Worm (Caenorhabditis elegans): Measurements from ENCODE around the gene Y47D3A.20.

The Y47D3A.20 gene

ce11 chrIII:11290554-11290953 is 15.7 kb downstream of the Y47D3A.20 start, which contains the start of the genes gly-9, mib-1 and smc-3:
gly-9 (minus strand) TSS chrIII:11290580.
mib-1 (minus strand) TSS chrIII:11290676.
smc-3 (plus strand) TSS chrIII:11290904.
- TF ChIP-seq ztf-4 (tag; optimal IDR thresholded peaks at IDR 0.05), result no peak
- TF ChIP-seq aly-2 (tag; optimal IDR thresholded peaks at IDR 0.05), result no peak
- peak; percentile 74 for TF ChIP-seq hmg-11 (tag; optimal IDR thresholded peaks at IDR 0.05)
- TF ChIP-seq lin-15B (tag; optimal IDR thresholded peaks at IDR 0.05), result peak; percentile 81
- peak; percentile 52 for TF ChIP-seq lin-39 (tag; optimal IDR thresholded peaks at IDR 0.05)
- no peak for TF ChIP-seq ceh-16 (tag; optimal IDR thresholded peaks at IDR 0.05)
- TF ChIP-seq nhr-25 (tag; optimal IDR thresholded peaks at IDR 0.05), result peak; percentile 46
- no peak for TF ChIP-seq lsy-12 (tag; optimal IDR thresholded peaks at IDR 0.05)
- TF ChIP-seq sea-2 (GFP tag; optimal IDR thresholded peaks at IDR 0.05), result no peak
- no peak for TF ChIP-seq mml-1 (tag; optimal IDR thresholded peaks at IDR 0.05)
- no peak for TF ChIP-seq skn-1 (tag; optimal IDR thresholded peaks at IDR 0.05)
- TF ChIP-seq ama-1 (optimal IDR thresholded peaks at IDR 0.05), result no peak
- TF ChIP-seq tbx-2 (tag; optimal IDR thresholded peaks at IDR 0.05), result no peak
- no peak for TF ChIP-seq egl-27 (tag; optimal IDR thresholded peaks at IDR 0.05)
- TF ChIP-seq unc-39 (tag; optimal IDR thresholded peaks at IDR 0.05), result no peak
- TF ChIP-seq snpc-4 (tag; optimal IDR thresholded peaks at IDR 0.05), result peak; percentile 35
- TF ChIP-seq nhr-11 (tag; optimal IDR thresholded peaks at IDR 0.05), result no peak
- TF ChIP-seq nhr-43 (tag; optimal IDR thresholded peaks at IDR 0.05; ENCODE audit: poor library complexity, severe bottlenecking), result no peak
- peak; percentile 67 for TF ChIP-seq nfya-1 (tag; optimal IDR thresholded peaks at IDR 0.05; ENCODE audit: insufficient read depth)
- TF ChIP-seq elt-2 (tag; optimal IDR thresholded peaks at IDR 0.05), result no peak
- TF ChIP-seq pha-4 (tag; optimal IDR thresholded peaks at IDR 0.05), result peak; percentile 71
- peak; percentile 45 for TF ChIP-seq egl-5 (tag; optimal IDR thresholded peaks at IDR 0.05)
- no peak for TF ChIP-seq nhr-12 (tag; optimal IDR thresholded peaks at IDR 0.05)
- TF ChIP-seq nhr-23 (tag; optimal IDR thresholded peaks at IDR 0.05), result peak; percentile 78
- TF ChIP-seq nhr-77 (tag; optimal IDR thresholded peaks at IDR 0.05), result no peak
- TF ChIP-seq fkh-2 (tag; optimal IDR thresholded peaks at IDR 0.05), result no peak

- no peak for TF ChIP-seq aly-2 (tag; optimal IDR thresholded peaks at IDR 0.05)
Measured at ce11 chrIII:11311466-11311865, 36.6 kb downstream of the Y47D3A.20 start, which contains the start of gene rab-35. rab-35 (minus strand) TSS chrIII:11311566.

ce11 chrIII:11317164-11317620 is 42.3 kb downstream of the Y47D3A.20 start, which contains the start of gene mcm-10:
mcm-10 (plus strand) TSS chrIII:11317570.
- TF ChIP-seq pha-4 (tag; optimal IDR thresholded peaks at IDR 0.05), result peak; percentile 23
- peak; percentile 43 for TF ChIP-seq lin-39 (tag; optimal IDR thresholded peaks at IDR 0.05)
- TF ChIP-seq tbx-2 (tag; optimal IDR thresholded peaks at IDR 0.05), result no peak
- TF ChIP-seq nhr-237 (tag; optimal IDR thresholded peaks at IDR 0.05), result no peak
- no peak for TF ChIP-seq ceh-82 (tag; optimal IDR thresholded peaks at IDR 0.05)
- peak; percentile 67 for TF ChIP-seq nfya-1 (tag; optimal IDR thresholded peaks at IDR 0.05; ENCODE audit: insufficient read depth)
- peak; percentile 45 for TF ChIP-seq fkh-10 (GFP tag; optimal IDR thresholded peaks at IDR 0.05)
- TF ChIP-seq nhr-67 (tag; optimal IDR thresholded peaks at IDR 0.05), result no peak
- peak; percentile 36 for TF ChIP-seq skn-1 (tag; optimal IDR thresholded peaks at IDR 0.05)
- peak; percentile 12 for TF ChIP-seq pqm-1 (tag; optimal IDR thresholded peaks at IDR 0.05)
- TF ChIP-seq hmg-11 (tag; optimal IDR thresholded peaks at IDR 0.05), result peak; percentile 83
- peak; percentile 72 for TF ChIP-seq lin-15B (tag; optimal IDR thresholded peaks at IDR 0.05)
- TF ChIP-seq egl-5 (tag; optimal IDR thresholded peaks at IDR 0.05), result peak; percentile 20
- no peak for TF ChIP-seq unc-62 (GFP tag; optimal IDR thresholded peaks at IDR 0.05)
- peak; percentile 11 for TF ChIP-seq ama-1 (optimal IDR thresholded peaks at IDR 0.05)
- TF ChIP-seq ztf-11 (tag; optimal IDR thresholded peaks at IDR 0.05), result no peak
- TF ChIP-seq ceh-28 (tag; optimal IDR thresholded peaks at IDR 0.05), result peak; percentile 35
- peak; percentile 38 for TF ChIP-seq elt-2 (tag; optimal IDR thresholded peaks at IDR 0.05)
- TF ChIP-seq ceh-9 (tag; optimal IDR thresholded peaks at IDR 0.05), result no peak
- TF ChIP-seq mdl-1 (tag; optimal IDR thresholded peaks at IDR 0.05), result no peak
- peak; percentile 18 for TF ChIP-seq R02D3.7 (tag; optimal IDR thresholded peaks at IDR 0.05)
- TF ChIP-seq nhr-25 (tag; optimal IDR thresholded peaks at IDR 0.05), result peak; percentile 46
- TF ChIP-seq nhr-23 (tag; optimal IDR thresholded peaks at IDR 0.05), result peak; percentile 39
- TF ChIP-seq daf-12 (tag; optimal IDR thresholded peaks at IDR 0.05), result no peak
- TF ChIP-seq jun-1 (tag; optimal IDR thresholded peaks at IDR 0.05), result peak; percentile 63

Measured in whole organism, L3 larva.